Fruit fly (Drosophila melanogaster): Measurements from ENCODE around the gene CG4281.

The CG4281 gene

dm6 chrX:2041981-2042847, 22.7 kb downstream of the CG4281 start, which contains the start of the genes Actn and usp (continued):
- TF ChIP-seq Nf-YB (GFP tag; optimal IDR thresholded peaks at IDR 0.05) (no peak), insv (GFP tag; optimal IDR thresholded peaks at IDR 0.05) (no peak), Ravus (GFP tag; IDR thresholded peaks at IDR 0.05) (no peak), mirr (GFP tag; optimal IDR thresholded peaks at IDR 0.05) (peak; percentile 2), sug (tag; optimal IDR thresholded peaks at IDR 0.05) (peak; percentile 95), CG13624 (GFP tag; optimal IDR thresholded peaks at IDR 0.05) (no peak), nerfin-1 (tag; optimal IDR thresholded peaks at IDR 0.05) (no peak), CG32767 (GFP tag; IDR thresholded peaks at IDR 0.05) (no peak), toy (GFP tag; IDR thresholded peaks at IDR 0.05) (no peak), CG16779 (GFP tag; IDR thresholded peaks at IDR 0.05) (no peak), CG43689 (GFP tag; IDR thresholded peaks at IDR 0.05) (no peak), CG10565 (GFP tag; optimal IDR thresholded peaks at IDR 0.05) (no peak), CG30020 (tag; optimal IDR thresholded peaks at IDR 0.05) (peak; percentile 91), CG2120 (GFP tag; optimal IDR thresholded peaks at IDR 0.05) (peak; percentile 26), gt (GFP tag; IDR thresholded peaks at IDR 0.05) (no peak), dimm (GFP tag; IDR thresholded peaks at IDR 0.05) (no peak), CHES-1-like (GFP tag; optimal IDR thresholded peaks at IDR 0.05) (no peak), CG12104 (GFP tag; optimal IDR thresholded peaks at IDR 0.05) (no peak), phol (tag; optimal IDR thresholded peaks at IDR 0.05) (peak; percentile 75), CG12942 (GFP tag; optimal IDR thresholded peaks at IDR 0.05) (no peak), CG11695 (GFP tag; IDR thresholded peaks at IDR 0.05) (no peak), E2f2 (GFP tag; IDR thresholded peaks at IDR 0.05) (no peak; the same call in 1 of the 2 replicates), CG18599 (GFP tag; optimal IDR thresholded peaks at IDR 0.05) (peak; percentile 3), CG2678 (tag; optimal IDR thresholded peaks at IDR 0.05) (peak; percentile 44), CG11504 (tag; optimal IDR thresholded peaks at IDR 0.05) (peak; percentile 56), lab (GFP tag; optimal IDR thresholded peaks at IDR 0.05) (no peak), CG8924 (tag; optimal IDR thresholded peaks at IDR 0.05) (peak; percentile 29), jumu (GFP tag; optimal IDR thresholded peaks at IDR 0.05) (no peak), zen (tag; optimal IDR thresholded peaks at IDR 0.05) (peak; percentile 38), gcm2 (GFP tag; optimal IDR thresholded peaks at IDR 0.05) (no peak), Oli (tag; optimal IDR thresholded peaks at IDR 0.05) (peak; percentile 1), CkIIα-i1 (GFP tag; IDR thresholded peaks at IDR 0.05) (no peak), kah (GFP tag; optimal IDR thresholded peaks at IDR 0.05) (no peak), Atf6 (GFP tag; IDR thresholded peaks at IDR 0.05) (no peak), bigmax (GFP tag; optimal IDR thresholded peaks at IDR 0.05) (no peak), emc (GFP tag; optimal IDR thresholded peaks at IDR 0.05) (no peak), pan (optimal IDR thresholded peaks at IDR 0.05) (no peak), pan (GFP tag; optimal IDR thresholded peaks at IDR 0.05 in 1 of 2, IDR thresholded peaks at IDR 0.05 in 1 of 2) (no peak), CG4328 (GFP tag; optimal IDR thresholded peaks at IDR 0.05) (no peak), CG10209 (GFP tag; optimal IDR thresholded peaks at IDR 0.05) (no peak), NC2β (GFP tag; optimal IDR thresholded peaks at IDR 0.05) (no peak), CG15269 (tag; optimal IDR thresholded peaks at IDR 0.05) (peak; percentile 31), Stat92E (GFP tag; optimal IDR thresholded peaks at IDR 0.05) (peak in 1 of 3 experiments; percentile 80), fd102C (GFP tag; optimal IDR thresholded peaks at IDR 0.05) (no peak), tgo (GFP tag; IDR thresholded peaks at IDR 0.05) (no peak), shn (GFP tag; optimal IDR thresholded peaks at IDR 0.05) (no peak), tll (GFP tag; optimal IDR thresholded peaks at IDR 0.05) (no peak), run (tag; optimal IDR thresholded peaks at IDR 0.05) (no peak), Ets65A (GFP tag) (no peak)
